Fruit fly (Drosophila melanogaster): ENCODE measurements around the gene Srp14.

- no peak for TF ChIP-seq Dll (optimal IDR thresholded peaks at IDR 0.05)
- no peak for TF ChIP-seq psq (optimal IDR thresholded peaks at IDR 0.05)
- TF ChIP-seq pan (optimal IDR thresholded peaks at IDR 0.05) = no peak
- no peak for TF ChIP-seq CG8478 (optimal IDR thresholded peaks at IDR 0.05)
- TF ChIP-seq usp (GFP tag; optimal IDR thresholded peaks at IDR 0.05) = no peak
- no peak for TF ChIP-seq EcR (GFP tag; optimal IDR thresholded peaks at IDR 0.05)
These were observed 27.8 kb upstream of the Srp14 start, which contains the start of gene Stat92E for dm6 chr3R:20552093-20552492.
